Worm (Caenorhabditis elegans) whole organism, early embryonic: ENCODE data around the gene C17G1.5.

ENCODE experiments used
- B0310.2 ChIP-seq: sonication (generic microtip); optimal IDR thresholded peaks from 2 replicates; lab custom pipeline; 2016; ENCODE audit warnings: mild to moderate bottlenecking, missing genetic modification characterization, missing compliant biosample characterization
- aly-1 ChIP-seq: sonication (generic microtip); optimal IDR thresholded peaks from 2 replicates; lab custom pipeline; 2016; ENCODE audit warnings: missing genetic modification characterization, missing compliant biosample characterization
- ceh-13 ChIP-seq: fragments of 200-800 bp; sonication (Bioruptor generic); optimal IDR thresholded peaks from 2 replicates; lab custom pipeline; 2018; ENCODE audit warnings: mild to moderate bottlenecking, missing genetic modification characterization, missing compliant biosample characterization
- ceh-36 ChIP-seq: sonication (generic microtip); optimal IDR thresholded peaks from 2 replicates; lab custom pipeline; 2016; ENCODE audit warnings: missing genetic modification characterization, inconsistent platforms, missing compliant biosample characterization
- hmbx-1 ChIP-seq: sonication (generic microtip); optimal IDR thresholded peaks from 2 replicates; lab custom pipeline; 2016; ENCODE audit warnings: mild to moderate bottlenecking, missing genetic modification characterization, missing compliant biosample characterization
- hnd-1 ChIP-seq: sonication (generic microtip); optimal IDR thresholded peaks from 2 replicates; lab custom pipeline; 2016; ENCODE audit warnings: missing genetic modification characterization, missing compliant biosample characterization
- pes-1 ChIP-seq: fragments of 200-800 bp; sonication (Bioruptor generic); IDR thresholded peaks from 2 replicates; pipeline ENCODE4 v1.3.6; 2022; ENCODE audit warnings: missing genetic modification reagents, missing genetic modification characterization, missing compliant biosample characterization
- scrt-1 ChIP-seq: fragments of 200-800 bp; sonication (Bioruptor generic); IDR thresholded peaks from 2 replicates; pipeline ENCODE4 v1.3.6; 2022; ENCODE audit warnings: missing genetic modification characterization, missing compliant biosample characterization
- tbx-11 ChIP-seq: fragments of 200-800 bp; sonication (Bioruptor generic); IDR thresholded peaks from 2 replicates; pipeline ENCODE4 v1.3.6; 2022; ENCODE audit warnings: missing genetic modification characterization, missing compliant biosample characterization
- tbx-37 ChIP-seq: fragments of 200-800 bp; sonication (Bioruptor generic); conservative IDR thresholded peaks from 2 replicates; pipeline ENCODE4 v1.3.6; 2022; ENCODE audit warnings: missing genetic modification reagents, missing genetic modification characterization, missing compliant biosample characterization
- tra-4 ChIP-seq: sonication (generic microtip); optimal IDR thresholded peaks from 2 replicates; lab custom pipeline; 2017; ENCODE audit warnings: missing genetic modification characterization, missing compliant biosample characterization

C17G1.5 gene

ce11 chrX:9984889-9985404 lies 46.3 kb downstream of the C17G1.5 start, which contains the start of gene F19C6.5:
TSS of gene F19C6.5 (minus strand) at chrX:9984939.
- no peak for TF ChIP-seq ceh-13

DNA sequence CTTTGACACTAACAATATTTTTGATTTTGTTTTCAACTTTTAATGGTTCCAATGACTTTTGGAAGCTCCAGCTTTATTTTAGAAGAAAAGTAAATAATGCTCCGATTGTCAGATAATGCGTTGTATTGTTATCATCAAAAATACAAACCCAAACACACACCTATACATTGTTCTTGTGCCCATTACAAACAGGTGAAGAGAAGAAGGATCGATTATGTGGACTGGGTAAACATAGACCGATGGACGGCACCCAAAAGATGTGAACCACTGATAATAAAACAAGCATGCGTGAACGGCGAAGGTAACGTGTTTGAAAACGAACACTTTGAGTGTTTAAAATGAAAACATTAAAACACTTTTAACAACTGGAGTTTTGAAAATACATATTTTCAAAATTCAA lies 48.6 kb downstream of the C17G1.5 start:
- TF ChIP-seq ceh-13 (no peak), tbx-37 (GFP tag; lab: Robert Waterston, UW) (no peak), B0310.2 (tag; lab: Kevin White, UChicago) (no peak), pes-1 (no peak), hmbx-1 (tag; lab: Kevin White, UChicago) (no peak)

- no peak for TF ChIP-seq ceh-13
- TF ChIP-seq tbx-37 (GFP tag; lab: Robert Waterston, UW): no peak
- no peak for TF ChIP-seq tra-4
- no peak for TF ChIP-seq scrt-1 (GFP tag; lab: Robert Waterston, UW)
- TF ChIP-seq hnd-1: no peak
- TF ChIP-seq B0310.2 (tag; lab: Kevin White, UChicago): no peak
- no peak for TF ChIP-seq tbx-11
- no peak for TF ChIP-seq ceh-36
- no peak for TF ChIP-seq aly-1 (tag; lab: Kevin White, UChicago)
Observed at ce11 chrX:9988884-9989283, 50.3 kb downstream of the C17G1.5 start.

DNA sequence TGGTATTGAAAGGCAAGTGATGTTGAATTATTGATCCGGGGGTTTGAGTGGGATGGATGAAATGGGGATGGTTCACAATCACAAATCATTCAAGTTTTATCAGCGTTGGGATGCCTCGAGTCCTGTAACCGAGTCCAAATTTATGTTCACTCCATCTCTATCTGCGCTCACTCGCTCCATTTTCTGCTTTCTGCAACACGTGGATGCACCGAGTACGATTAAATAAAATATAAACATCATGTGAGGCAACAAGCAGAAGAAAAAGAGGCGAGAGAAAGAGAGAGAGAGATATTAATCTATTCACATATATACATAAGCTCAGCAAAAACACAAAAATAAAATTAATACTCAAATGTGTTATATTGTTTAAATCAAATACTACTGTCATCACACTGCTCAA lies 54.5 kb downstream of the C17G1.5 start:
- TF ChIP-seq hnd-1: no peak
